Fruit fly (Drosophila melanogaster) Kc167 (cell line): ENCODE data around the gene Rbp.

ENCODE experiments used
- Myc ChIP-seq: fragments of >200 bp; optimal IDR thresholded peaks from 2 replicates; lab custom pipeline; 2017; ENCODE audit warnings: missing external identifiers
- Sin3A ChIP-seq: fragments of >200 bp; optimal IDR thresholded peaks from 2 replicates; lab custom pipeline; 2018; ENCODE audit warnings: missing external identifiers
- insv ChIP-seq: fragments of >200 bp; optimal IDR thresholded peaks from 3 replicates; lab custom pipeline; 2018; ENCODE audit warnings: missing external identifiers
- psq ChIP-seq: fragments of >200 bp; optimal IDR thresholded peaks from 2 replicates; lab custom pipeline; 2017; ENCODE audit warnings: missing external identifiers
- ttk ChIP-seq: sonication (Bioruptor generic); optimal IDR thresholded peaks from 2 replicates; lab custom pipeline; 2017; ENCODE audit warnings: missing external identifiers

dm6 chr3R:15402654-15403053, 28.2 kb downstream of the Rbp start:
- TF ChIP-seq Sin3A (lab: Kevin White, UChicago) (no peak), ttk (no peak), psq (lab: Kevin White, UChicago) (no peak), Myc (lab: Kevin White, UChicago) (no peak), insv (lab: Kevin White, UChicago) (no peak)
